Fruit fly (Drosophila melanogaster) whole organism, embryonic: ENCODE measurements around the gene alpha-Man-Ic.

Source experiments
- Adf1 ChIP-seq: fragments of 200-800 bp; sonication (Bioruptor generic); IDR thresholded peaks from 2 replicates; pipeline ENCODE4 v1.3.6; 2022; ENCODE audit warnings: missing biosample characterization, missing genetic modification characterization
- CG12769 ChIP-seq: fragments of 200-800 bp; sonication (Bioruptor generic); optimal IDR thresholded peaks from 2 replicates; lab custom pipeline; 2019; ENCODE audit warnings: missing biosample characterization, mild to moderate bottlenecking, missing genetic modification characterization, moderate library complexity
- CG13287 ChIP-seq: fragments of 200-800 bp; sonication (Bioruptor generic); IDR thresholded peaks from 2 replicates; pipeline ENCODE4 v1.3.6; 2022; ENCODE audit warnings: missing biosample characterization, missing genetic modification characterization; ENCODE audit not compliant: partially characterized antibody
- CG13296 ChIP-seq: fragments of 200-800 bp; sonication (Bioruptor generic); optimal IDR thresholded peaks from 3 replicates; lab custom pipeline; 2018; ENCODE audit warnings: missing biosample characterization, mild to moderate bottlenecking, missing genetic modification characterization
- CG13894 ChIP-seq: fragments of 200-800 bp; sonication (Bioruptor generic); optimal IDR thresholded peaks from 3 replicates; lab custom pipeline; 2018; ENCODE audit warnings: missing biosample characterization, mild to moderate bottlenecking, missing genetic modification characterization, moderate library complexity
- CG14965 ChIP-seq: fragments of 200-800 bp; sonication (Bioruptor generic); optimal IDR thresholded peaks from 2 replicates; lab custom pipeline; 2016; ENCODE audit warnings: missing biosample characterization, missing genetic modification characterization, borderline replicate concordance
- CG16863 ChIP-seq: fragments of 200-800 bp; sonication (Bioruptor generic); optimal IDR thresholded peaks from 3 replicates; lab custom pipeline; 2016; ENCODE audit warnings: missing biosample characterization, missing genetic modification characterization
- CG4282 ChIP-seq: fragments of 200-800 bp; sonication (Bioruptor generic); optimal IDR thresholded peaks from 2 replicates; lab custom pipeline; 2016; ENCODE audit warnings: missing biosample characterization, missing genetic modification characterization
- CG4820 ChIP-seq: fragments of 200-800 bp; sonication (Bioruptor generic); optimal IDR thresholded peaks from 3 replicates; lab custom pipeline; 2016; ENCODE audit warnings: missing biosample characterization, missing genetic modification characterization
- CG5180 ChIP-seq: fragments of 200-800 bp; sonication (Bioruptor generic); optimal IDR thresholded peaks from 3 replicates; lab custom pipeline; 2017; ENCODE audit warnings: missing biosample characterization, missing genetic modification characterization, mild to moderate bottlenecking, moderate library complexity, missing genetic modification reagents
- CG6175 ChIP-seq: fragments of 200-800 bp; sonication (Bioruptor generic); IDR thresholded peaks from 3 replicates; pipeline ENCODE4 v1.3.6; 2022; ENCODE audit warnings: missing biosample characterization, missing genetic modification characterization
- CG6254 ChIP-seq: fragments of 200-800 bp; sonication (Bioruptor generic); optimal IDR thresholded peaks from 3 replicates; lab custom pipeline; 2017; ENCODE audit warnings: mild to moderate bottlenecking, missing biosample characterization, missing genetic modification reagents, missing genetic modification characterization
- CG6813 ChIP-seq: fragments of 200-800 bp; sonication (Bioruptor generic); optimal IDR thresholded peaks from 2 replicates; lab custom pipeline; 2017; ENCODE audit warnings: missing biosample characterization, missing genetic modification characterization, mild to moderate bottlenecking, moderate library complexity, missing genetic modification reagents
- CG7271 ChIP-seq: fragments of 200-800 bp; sonication (Bioruptor generic); optimal IDR thresholded peaks from 2 replicates; lab custom pipeline; 2018; ENCODE audit warnings: missing biosample characterization, mild to moderate bottlenecking, missing genetic modification characterization, moderate library complexity
- CG8281 ChIP-seq: fragments of 200-800 bp; sonication (Bioruptor generic); optimal IDR thresholded peaks from 2 replicates; lab custom pipeline; 2018; ENCODE audit warnings: missing biosample characterization, mild to moderate bottlenecking, missing genetic modification characterization, moderate library complexity
- CTCF ChIP-seq: fragments of 200-800 bp; sonication (Bioruptor generic); optimal IDR thresholded peaks from 2 replicates; lab custom pipeline; 2017; ENCODE audit warnings: missing biosample characterization, mild to moderate bottlenecking, missing genetic modification characterization, moderate library complexity
- CrebB ChIP-seq: fragments of 200-800 bp; sonication (Bioruptor generic); optimal IDR thresholded peaks from 3 replicates; lab custom pipeline; 2018; ENCODE audit warnings: missing biosample characterization, mild to moderate bottlenecking, missing genetic modification characterization
- D19B ChIP-seq: fragments of 200-800 bp; sonication (Bioruptor generic); optimal IDR thresholded peaks from 2 replicates; lab custom pipeline; 2017; ENCODE audit warnings: missing biosample characterization, mild to moderate bottlenecking, missing genetic modification characterization
- Dp ChIP-seq: fragments of 200-800 bp; sonication (Bioruptor generic); optimal IDR thresholded peaks from 2 replicates; lab custom pipeline; 2018; ENCODE audit warnings: missing biosample characterization, mild to moderate bottlenecking, missing genetic modification characterization, moderate library complexity
- E2f2 ChIP-seq: fragments of 200-800 bp; sonication (Bioruptor generic); IDR thresholded peaks from 2 replicates; pipeline ENCODE4 v1.3.6; 2022; ENCODE audit warnings: missing biosample characterization, missing genetic modification characterization
- Fer2 ChIP-seq: fragments of 200-800 bp; sonication (Bioruptor generic); optimal IDR thresholded peaks from 2 replicates; lab custom pipeline; 2018; ENCODE audit warnings: missing biosample characterization, mild to moderate bottlenecking, missing genetic modification characterization, moderate library complexity
- Hr78 ChIP-seq, 2 experiments: fragments of 200-800 bp in 1 of 2; fragments of >200 bp in 1 of 2; sonication (Bioruptor generic) in 1 of 2; optimal IDR thresholded peaks; 2 replicates each; lab custom pipeline; 2017 to 2019; ENCODE audit warnings: missing biosample characterization in 2 of 2, missing genetic modification characterization in 2 of 2, mild to moderate bottlenecking in 1 of 2, moderate library complexity in 1 of 2
- Jarid2 ChIP-seq: fragments of 200-800 bp; sonication (Bioruptor generic); optimal IDR thresholded peaks from 3 replicates; lab custom pipeline; 2017; ENCODE audit warnings: mild to moderate bottlenecking, missing biosample characterization, missing genetic modification reagents, missing genetic modification characterization
- Lhr ChIP-seq: fragments of 200-800 bp; sonication (Bioruptor generic); optimal IDR thresholded peaks from 3 replicates; lab custom pipeline; 2017; ENCODE audit warnings: mild to moderate bottlenecking, missing biosample characterization, missing genetic modification reagents, missing genetic modification characterization
- Med ChIP-seq: fragments of 200-800 bp; sonication (Bioruptor generic); peaks from one replicate; lab custom pipeline; 2016; ENCODE audit warnings: missing biosample characterization, missing genetic modification characterization, mild to moderate bottlenecking, inconsistent platforms, moderate library complexity
- Myb ChIP-seq: fragments of 200-800 bp; sonication (Bioruptor generic); optimal IDR thresholded peaks from 2 replicates; lab custom pipeline; 2016; ENCODE audit warnings: missing biosample characterization, missing genetic modification characterization
- NFAT ChIP-seq: fragments of 200-800 bp; sonication (Bioruptor generic); IDR thresholded peaks from 2 replicates; pipeline ENCODE4 v1.3.6; 2022; ENCODE audit warnings: missing biosample characterization, missing genetic modification characterization
- Nf-YB ChIP-seq: fragments of 200-800 bp; sonication (Bioruptor generic); optimal IDR thresholded peaks from 3 replicates; lab custom pipeline; 2019; ENCODE audit warnings: missing biosample characterization, mild to moderate bottlenecking, missing genetic modification characterization, moderate library complexity
- Ravus ChIP-seq: fragments of 200-800 bp; sonication (Bioruptor generic); IDR thresholded peaks from 2 replicates; pipeline ENCODE4 v1.3.6; 2022; ENCODE audit warnings: missing biosample characterization, missing genetic modification characterization
- Rfx ChIP-seq: fragments of 200-800 bp; sonication (Bioruptor generic); IDR thresholded peaks from 2 replicates; pipeline ENCODE4 v1.3.6; 2022; ENCODE audit warnings: missing biosample characterization, missing genetic modification characterization
- YL-1 ChIP-seq: fragments of 200-800 bp; sonication (Bioruptor generic); optimal IDR thresholded peaks from 3 replicates; lab custom pipeline; 2017; ENCODE audit warnings: missing biosample characterization, mild to moderate bottlenecking, missing genetic modification characterization
- abd-A ChIP-seq: fragments of 200-800 bp; sonication (Bioruptor generic); optimal IDR thresholded peaks from 3 replicates; lab custom pipeline; 2019; ENCODE audit warnings: missing biosample characterization, mild to moderate bottlenecking, missing genetic modification characterization, moderate library complexity
- dysf ChIP-seq: fragments of 200-800 bp; sonication (Bioruptor generic); IDR thresholded peaks from 3 replicates; pipeline ENCODE4 v1.3.6; 2022; ENCODE audit warnings: missing biosample characterization, missing genetic modification characterization
- ewg ChIP-seq: fragments of 200-800 bp; sonication (Bioruptor generic); optimal IDR thresholded peaks from 3 replicates; lab custom pipeline; 2017; ENCODE audit warnings: mild to moderate bottlenecking, missing biosample characterization, missing genetic modification reagents, missing genetic modification characterization
- gsb-n ChIP-seq: fragments of 200-800 bp; sonication (Bioruptor generic); optimal IDR thresholded peaks from 3 replicates; lab custom pipeline; 2018; ENCODE audit warnings: missing biosample characterization, mild to moderate bottlenecking, missing genetic modification characterization
- h ChIP-seq: fragments of >200 bp; optimal IDR thresholded peaks from 2 replicates; lab custom pipeline; 2017
- lov ChIP-seq, 2 experiments: fragments of 200-800 bp in 1 of 2; fragments of >200 bp in 1 of 2; sonication (Bioruptor generic) in 1 of 2; IDR thresholded peaks in 1 of 2; optimal IDR thresholded peaks in 1 of 2; 2 replicates in 1 of 2; 3 replicates in 1 of 2; pipeline versions ENCODE4 v1.3.6 to Lab custom; 2017 to 2022; ENCODE audit warnings: missing biosample characterization in 1 of 2, missing genetic modification characterization in 1 of 2
- oc ChIP-seq: fragments of 200-800 bp; sonication (Bioruptor generic); optimal IDR thresholded peaks from 2 replicates; lab custom pipeline; 2018; ENCODE audit warnings: missing biosample characterization, mild to moderate bottlenecking, missing genetic modification characterization, moderate library complexity
- phol ChIP-seq: fragments of 200-800 bp; sonication (Bioruptor generic); optimal IDR thresholded peaks from 3 replicates; lab custom pipeline; 2018; ENCODE audit warnings: missing biosample characterization, mild to moderate bottlenecking, missing genetic modification characterization, moderate library complexity
- scrt ChIP-seq: fragments of 200-800 bp; sonication (Bioruptor generic); optimal IDR thresholded peaks from 2 replicates; lab custom pipeline; 2018; ENCODE audit warnings: missing biosample characterization, mild to moderate bottlenecking, missing genetic modification characterization, moderate library complexity
- sd ChIP-seq: fragments of 200-800 bp; sonication (Bioruptor generic); optimal IDR thresholded peaks from 3 replicates; lab custom pipeline; 2018; ENCODE audit warnings: missing biosample characterization, mild to moderate bottlenecking, missing genetic modification characterization, moderate library complexity
- seq ChIP-seq: fragments of 200-800 bp; sonication (Bioruptor generic); IDR thresholded peaks from 2 replicates; pipeline ENCODE4 v1.3.6; 2022; ENCODE audit warnings: missing biosample characterization, missing genetic modification characterization
- slp2 ChIP-seq: fragments of 200-800 bp; sonication (Bioruptor generic); optimal IDR thresholded peaks from 2 replicates; lab custom pipeline; 2016; ENCODE audit warnings: missing biosample characterization, missing genetic modification characterization

alpha-Man-Ic gene

DNA sequence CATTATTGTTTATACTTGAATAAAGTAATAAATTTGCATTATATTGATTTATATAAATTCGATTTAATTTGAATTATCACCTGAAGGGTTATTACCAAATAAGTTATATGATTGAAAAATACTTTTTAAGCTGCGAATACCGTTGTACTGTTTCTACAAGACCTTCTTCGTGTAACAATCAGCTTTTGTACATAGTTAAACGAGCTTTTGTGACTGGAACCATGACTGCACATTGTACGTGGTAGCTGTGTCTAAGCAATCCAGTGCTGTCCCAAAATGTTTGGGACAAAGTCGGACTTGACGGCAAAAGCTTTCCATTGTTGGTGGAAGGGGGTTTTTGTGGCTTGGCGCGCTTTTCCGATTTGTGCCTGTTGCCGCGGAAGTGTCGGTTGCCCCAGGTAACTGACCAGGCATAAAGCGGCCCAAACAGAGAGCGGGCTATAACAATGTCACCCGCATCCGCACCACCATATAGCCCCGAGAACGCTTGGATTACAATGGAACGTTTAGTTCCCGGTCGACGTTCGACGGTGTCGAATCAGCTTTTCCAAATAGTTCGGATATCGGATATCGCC is 22.5 kb downstream of the alpha-Man-Ic start, which contains the start of gene CG31036 (continued):
- TF ChIP-seq scrt = peak; percentile 53
- peak; percentile 40 for TF ChIP-seq Myb (GFP tag; lab: Kevin White, UChicago)
- no peak for TF ChIP-seq CG6175 (GFP tag; lab: Robert Waterston, UW)
- TF ChIP-seq gsb-n (tag; lab: Kevin White, UChicago) = no peak
- no peak for TF ChIP-seq dysf (GFP tag; lab: Robert Waterston, UW)
- TF ChIP-seq D19B = peak; percentile 64
- TF ChIP-seq CTCF = peak; percentile 79
- TF ChIP-seq h (lab: Kevin White, UChicago) = no peak
- TF ChIP-seq Rfx (GFP tag; lab: Robert Waterston, UW) = peak; percentile 67; the same call in 1 of the 2 replicates
- TF ChIP-seq Dp (GFP tag; lab: Kevin White, UChicago) = peak; percentile 35
- peak; percentile 20 for TF ChIP-seq ewg
- peak; percentile 48 for TF ChIP-seq E2f2
- peak; percentile 35; the same call in 1 of the 2 replicates for TF ChIP-seq CG13287 (GFP tag; lab: Robert Waterston, UW)
- no peak for TF ChIP-seq seq (GFP tag; lab: Robert Waterston, UW)
- TF ChIP-seq CG13296 (GFP tag; lab: Kevin White, UChicago) = no peak
- no peak for TF ChIP-seq CrebB (tag; lab: Kevin White, UChicago)

DNA sequence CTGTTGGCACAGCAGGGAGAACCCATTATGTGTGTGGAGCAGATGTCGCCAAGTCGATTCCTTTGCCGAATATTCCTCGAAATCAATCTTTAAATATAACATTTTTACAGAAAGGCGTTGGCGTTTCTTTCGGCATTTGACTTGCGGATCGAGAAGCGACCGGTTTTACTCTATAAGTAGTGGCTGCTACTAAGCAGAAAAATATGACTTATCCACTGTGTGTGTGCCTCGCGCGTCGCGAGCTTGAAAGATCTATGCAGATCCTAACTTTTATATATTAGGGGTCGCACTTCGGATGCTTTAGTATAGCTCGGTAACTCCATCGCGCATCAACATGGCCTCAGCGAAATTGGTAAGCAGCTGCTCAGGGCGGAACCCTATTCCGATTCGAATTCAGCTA is 25.0 kb downstream of the alpha-Man-Ic start, which contains the start of gene CG15515:
Gene CG15515, plus strand, starts transcription at position 301 of the 400 bp plus-strand sequence.
- TF ChIP-seq Lhr (GFP tag; lab: Kevin White, UChicago) = no peak
- peak; percentile 64 for TF ChIP-seq CG13894 (tag; lab: Kevin White, UChicago)
- no peak for TF ChIP-seq Ravus
- TF ChIP-seq Adf1 (GFP tag; lab: Robert Waterston, UW) = no peak
- TF ChIP-seq slp2 = no peak
- no peak for TF ChIP-seq CG7271 (tag; lab: Kevin White, UChicago)
- TF ChIP-seq abd-A (tag; lab: Kevin White, UChicago) = peak; percentile 3
- no peak for TF ChIP-seq lov (optimal IDR thresholded peaks at IDR 0.05; lab: Kevin White, UChicago)
- TF ChIP-seq lov (GFP tag; IDR thresholded peaks at IDR 0.05; lab: Robert Waterston, UW) = no peak
- TF ChIP-seq Med (GFP tag; lab: Kevin White, UChicago) = peak; percentile 41
- no peak for TF ChIP-seq oc (tag; lab: Kevin White, UChicago)
- no peak for TF ChIP-seq Jarid2
- TF ChIP-seq CG6254 (GFP tag; lab: Kevin White, UChicago) = no peak
- no peak for TF ChIP-seq CG4820
- TF ChIP-seq CG12769 (tag; lab: Kevin White, UChicago) = peak; percentile 29
- no peak for TF ChIP-seq Fer2 (tag; lab: Kevin White, UChicago)
- no peak for TF ChIP-seq NFAT (GFP tag; lab: Robert Waterston, UW)
- TF ChIP-seq Hr78 (GFP tag; optimal IDR thresholded peaks at IDR 0.05; lab: Kevin White, UChicago) = no peak
- TF ChIP-seq CG8281 (tag; lab: Kevin White, UChicago) = no peak
- no peak for TF ChIP-seq CG4282 (GFP tag; lab: Kevin White, UChicago)
- TF ChIP-seq CG6813 (GFP tag; lab: Kevin White, UChicago) = no peak
- no peak for TF ChIP-seq CG14965 (GFP tag; lab: Kevin White, UChicago)
- no peak for TF ChIP-seq phol (tag; lab: Kevin White, UChicago)
- TF ChIP-seq YL-1 (GFP tag; lab: Kevin White, UChicago) = no peak
- TF ChIP-seq CG5180 (GFP tag; lab: Kevin White, UChicago) = no peak
- peak; percentile 25 for TF ChIP-seq sd (tag; lab: Kevin White, UChicago)
- TF ChIP-seq CG16863 (GFP tag; lab: Kevin White, UChicago) = no peak
- TF ChIP-seq Nf-YB = no peak
